Worm (Caenorhabditis elegans) whole organism, mixed stage, embryonic: ENCODE results near the gene xbx-9.

Experiments used
- ces-1 ChIP-seq: fragments of 150-350 bp; optimal IDR thresholded peaks from 2 replicates; lab custom pipeline; 2014; ENCODE audit warnings: missing biosample characterization, missing genetic modification reagents, missing genetic modification characterization
- cnd-1 ChIP-seq: fragments of 200-800 bp; sonication (Bioruptor generic); optimal IDR thresholded peaks from 2 replicates; lab custom pipeline; 2018; ENCODE audit warnings: mild to moderate bottlenecking, missing genetic modification characterization, missing compliant biosample characterization
- lin-13 ChIP-seq: fragments of 150-350 bp; optimal IDR thresholded peaks from 2 replicates; lab custom pipeline; 2014; ENCODE audit warnings: missing biosample characterization, missing genetic modification characterization
- ztf-11 ChIP-seq: fragments of 150-350 bp; optimal IDR thresholded peaks from 2 replicates; lab custom pipeline; 2014; ENCODE audit warnings: missing biosample characterization, missing genetic modification characterization

DNA sequence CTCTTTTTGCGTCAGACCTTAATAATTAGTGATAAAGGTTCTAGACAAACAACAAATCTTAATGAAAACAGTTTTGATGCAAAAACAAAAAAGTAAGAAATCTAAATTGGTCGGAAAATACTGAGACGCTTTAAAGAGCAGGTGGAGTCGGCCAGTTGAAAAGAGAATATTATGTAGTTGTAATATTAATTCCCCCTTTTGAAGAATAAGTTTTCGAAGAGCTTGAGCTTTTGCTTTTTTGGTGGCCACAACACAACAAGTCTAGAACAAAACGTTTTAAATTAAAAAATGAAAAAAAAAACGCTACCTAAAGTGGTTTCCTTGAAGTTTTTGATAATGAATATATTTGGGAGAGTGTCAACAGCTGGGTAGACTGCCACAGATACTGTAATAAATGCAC is 17.6 kb upstream of the xbx-9 start, which contains the start of gene str-178:
- no peak for TF ChIP-seq ces-1 (GFP tag; lab: Kevin White, UChicago)
- TF ChIP-seq ztf-11 = no peak
- no peak for TF ChIP-seq cnd-1 (tag; lab: Kevin White, UChicago)
- no peak for TF ChIP-seq lin-13 (tag; lab: Kevin White, UChicago)
